Fruit fly (Drosophila melanogaster): ENCODE data around the gene mbo.

mbo gene

DNA sequence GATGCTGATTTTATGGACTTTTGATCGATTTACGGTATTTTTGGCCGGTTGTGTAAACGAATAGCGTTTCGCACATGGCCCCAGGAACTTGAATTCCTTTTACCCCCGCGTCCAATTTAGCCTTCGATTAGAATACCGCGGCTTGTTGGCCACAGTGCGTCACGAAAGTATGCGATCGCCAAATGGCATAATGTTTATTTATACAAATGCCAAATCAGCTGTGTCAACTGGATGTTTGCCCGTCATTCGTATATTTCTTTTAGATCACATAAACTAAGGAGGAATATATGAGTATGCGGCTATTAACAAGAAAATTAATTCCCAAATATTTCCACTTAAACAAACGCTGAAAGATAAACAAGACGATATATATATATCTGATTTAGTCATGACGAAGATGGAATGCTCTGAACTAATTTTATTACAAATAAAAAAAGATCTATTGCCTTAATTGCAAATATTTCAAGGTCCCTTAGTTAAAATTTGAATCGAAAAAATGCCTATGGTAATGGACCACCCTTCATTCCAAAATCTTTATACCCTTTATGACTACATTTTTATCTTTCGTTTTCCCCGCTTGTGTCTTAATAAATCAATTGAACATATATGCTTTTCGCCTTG, 21.8 kb downstream of the mbo start (continued):
- TF ChIP-seq jumu (GFP tag; optimal IDR thresholded peaks at IDR 0.05): no peak
- no peak for TF ChIP-seq slp2 (GFP tag; optimal IDR thresholded peaks at IDR 0.05)
- TF ChIP-seq tx (GFP tag; optimal IDR thresholded peaks at IDR 0.05): no peak
- no peak for TF ChIP-seq nom (GFP tag; optimal IDR thresholded peaks at IDR 0.05)
- no peak for TF ChIP-seq CG12391 (tag; optimal IDR thresholded peaks at IDR 0.05)
- TF ChIP-seq CG32767 (GFP tag; IDR thresholded peaks at IDR 0.05): no peak
- no peak for TF ChIP-seq HLH54F (GFP tag; optimal IDR thresholded peaks at IDR 0.05)
- no peak for TF ChIP-seq CG2116 (GFP tag; optimal IDR thresholded peaks at IDR 0.05)
- no peak for TF ChIP-seq CG7963 (GFP tag; IDR thresholded peaks at IDR 0.05; ENCODE audit: partially characterized antibody)
- no peak for TF ChIP-seq bcd (GFP tag; optimal IDR thresholded peaks at IDR 0.05)
- no peak for TF ChIP-seq CG14667 (GFP tag; IDR thresholded peaks at IDR 0.05)
- TF ChIP-seq Doc3 (GFP tag; IDR thresholded peaks at IDR 0.05; ENCODE audit: partially characterized antibody): no peak
- TF ChIP-seq CG11560 (tag; IDR thresholded peaks at IDR 0.05): no peak
- no peak for TF ChIP-seq klu (GFP tag; IDR thresholded peaks at IDR 0.05)
- no peak for TF ChIP-seq CG5180 (GFP tag; optimal IDR thresholded peaks at IDR 0.05)
- TF ChIP-seq Trl (optimal IDR thresholded peaks at IDR 0.05): no peak
- no peak for TF ChIP-seq Trl (GFP tag; optimal IDR thresholded peaks at IDR 0.05)
- no peak for TF ChIP-seq CG12299 (tag; optimal IDR thresholded peaks at IDR 0.05)
- peak; percentile 53 for TF ChIP-seq Rfx (GFP tag; IDR thresholded peaks at IDR 0.05)
- no peak for TF ChIP-seq CG17359 (tag; optimal IDR thresholded peaks at IDR 0.05)
- no peak for TF ChIP-seq ato (GFP tag; IDR thresholded peaks at IDR 0.05; ENCODE audit: partially characterized antibody)
- peak; percentile 14 for TF ChIP-seq CG13624 (GFP tag; optimal IDR thresholded peaks at IDR 0.05)
- no peak for TF ChIP-seq CG8089 (GFP tag; optimal IDR thresholded peaks at IDR 0.05)
- no peak for TF ChIP-seq CG18619 (GFP tag; optimal IDR thresholded peaks at IDR 0.05)
- no peak for TF ChIP-seq Sox102F (GFP tag; optimal IDR thresholded peaks at IDR 0.05)
- no peak for TF ChIP-seq dmrt11E (tag; optimal IDR thresholded peaks at IDR 0.05)
- no peak for TF ChIP-seq ab (GFP tag; optimal IDR thresholded peaks at IDR 0.05)
- no peak for TF ChIP-seq CG2129 (GFP tag; IDR thresholded peaks at IDR 0.05; ENCODE audit: partially characterized antibody)
- no peak for TF ChIP-seq HLH4C (GFP tag; IDR thresholded peaks at IDR 0.05; ENCODE audit: partially characterized antibody)
- TF ChIP-seq Antp (GFP tag; optimal IDR thresholded peaks at IDR 0.05): no peak
- TF ChIP-seq Bteb2 (GFP tag; optimal IDR thresholded peaks at IDR 0.05): no peak
- no peak for TF ChIP-seq Hr51 (GFP tag; optimal IDR thresholded peaks at IDR 0.05)
- no peak for TF ChIP-seq chinmo (GFP tag; IDR thresholded peaks at IDR 0.05; ENCODE audit: partially characterized antibody)
- peak; percentile 25 for TF ChIP-seq CG6765 (GFP tag; optimal IDR thresholded peaks at IDR 0.05)
- no peak for TF ChIP-seq CG43689 (GFP tag; IDR thresholded peaks at IDR 0.05)
- TF ChIP-seq Side (GFP tag; optimal IDR thresholded peaks at IDR 0.05): no peak
- TF ChIP-seq so (GFP tag; IDR thresholded peaks at IDR 0.05): no peak
- no peak for TF ChIP-seq CG4282 (GFP tag; optimal IDR thresholded peaks at IDR 0.05)
- TF ChIP-seq Chrac-16 (GFP tag; optimal IDR thresholded peaks at IDR 0.05): no peak
- peak; percentile 62 for TF ChIP-seq caup (GFP tag; optimal IDR thresholded peaks at IDR 0.05; ENCODE audit: severe bottlenecking)
- no peak for TF ChIP-seq Tbp (GFP tag; optimal IDR thresholded peaks at IDR 0.05)
- TF ChIP-seq hkb (optimal IDR thresholded peaks at IDR 0.05): no peak
- no peak for TF ChIP-seq hkb (GFP tag; IDR thresholded peaks at IDR 0.05)
- no peak for TF ChIP-seq CG18476 (GFP tag; optimal IDR thresholded peaks at IDR 0.05)
- TF ChIP-seq CG13775 (GFP tag; optimal IDR thresholded peaks at IDR 0.05): no peak
- TF ChIP-seq Ptx1 (GFP tag; IDR thresholded peaks at IDR 0.05): no peak
- TF ChIP-seq sd (tag; optimal IDR thresholded peaks at IDR 0.05): peak; percentile 76
- no peak for TF ChIP-seq odd (GFP tag; optimal IDR thresholded peaks at IDR 0.05)
- no peak for TF ChIP-seq CG10654 (GFP tag; optimal IDR thresholded peaks at IDR 0.05)
- no peak for TF ChIP-seq TFAM (GFP tag; optimal IDR thresholded peaks at IDR 0.05)
- TF ChIP-seq CG12769 (tag; optimal IDR thresholded peaks at IDR 0.05): peak; percentile 20
